Fruit fly (Drosophila melanogaster) whole organism, embryonic: ENCODE data around the gene CG31910.

Experiments used
- Asciz ChIP-seq: fragments of 200-800 bp; sonication (Bioruptor generic); optimal IDR thresholded peaks from 2 replicates; lab custom pipeline; 2017; ENCODE audit warnings: missing biosample characterization, mild to moderate bottlenecking, missing genetic modification characterization, missing genetic modification reagents
- CG10209 ChIP-seq: fragments of 200-800 bp; sonication (Bioruptor generic); optimal IDR thresholded peaks from 3 replicates; lab custom pipeline; 2017; ENCODE audit warnings: missing biosample characterization, mild to moderate bottlenecking, missing genetic modification characterization, missing genetic modification reagents
- CG10431 ChIP-seq: fragments of 200-800 bp; sonication (Bioruptor generic); optimal IDR thresholded peaks from 3 replicates; lab custom pipeline; 2018; ENCODE audit warnings: missing biosample characterization, mild to moderate bottlenecking, missing genetic modification characterization
- CG10565 ChIP-seq: fragments of 200-800 bp; sonication (Bioruptor generic); optimal IDR thresholded peaks from 3 replicates; lab custom pipeline; 2016; ENCODE audit warnings: missing biosample characterization, mild to moderate bottlenecking, missing genetic modification characterization
- CG11247 ChIP-seq: fragments of 200-800 bp; sonication (Bioruptor generic); IDR thresholded peaks from 2 replicates; pipeline ENCODE4 v1.3.6; 2022; ENCODE audit warnings: missing biosample characterization, missing genetic modification characterization
- CG1233 ChIP-seq: fragments of 200-800 bp; sonication (Bioruptor generic); optimal IDR thresholded peaks from 4 replicates; lab custom pipeline; 2018; ENCODE audit warnings: missing biosample characterization, mild to moderate bottlenecking, missing genetic modification characterization
- CG13287 ChIP-seq: fragments of 200-800 bp; sonication (Bioruptor generic); IDR thresholded peaks from 2 replicates; pipeline ENCODE4 v1.3.6; 2022; ENCODE audit warnings: missing biosample characterization, missing genetic modification characterization; ENCODE audit not compliant: partially characterized antibody
- CG14014 ChIP-seq: fragments of 200-800 bp; sonication (Bioruptor generic); IDR thresholded peaks from 2 replicates; pipeline ENCODE4 v1.3.6; 2022; ENCODE audit warnings: missing biosample characterization, missing genetic modification characterization
- CG14710 ChIP-seq: fragments of 200-800 bp; sonication (Bioruptor generic); optimal IDR thresholded peaks from 3 replicates; lab custom pipeline; 2019; ENCODE audit warnings: missing biosample characterization, mild to moderate bottlenecking, missing genetic modification characterization, moderate library complexity
- CG32772 ChIP-seq: fragments of 200-800 bp; sonication (Bioruptor generic); IDR thresholded peaks from 2 replicates; pipeline ENCODE4 v1.3.6; 2022; ENCODE audit warnings: missing biosample characterization, missing genetic modification characterization
- CG4730 ChIP-seq: fragments of 200-800 bp; sonication (Bioruptor generic); IDR thresholded peaks from 2 replicates; pipeline ENCODE4 v1.3.6; 2022; ENCODE audit warnings: missing biosample characterization, missing genetic modification characterization
- CG5953 ChIP-seq: fragments of 200-800 bp; sonication (Bioruptor generic); IDR thresholded peaks from 2 replicates; pipeline ENCODE4 v1.3.6; 2022; ENCODE audit warnings: missing biosample characterization, missing genetic modification characterization
- CG6654 ChIP-seq: fragments of 200-800 bp; sonication (Bioruptor generic); optimal IDR thresholded peaks from 2 replicates; lab custom pipeline; 2017; ENCODE audit warnings: missing biosample characterization, mild to moderate bottlenecking, missing genetic modification characterization
- CG7839 ChIP-seq: fragments of 200-800 bp; sonication (Bioruptor generic); optimal IDR thresholded peaks from 3 replicates; lab custom pipeline; 2018; ENCODE audit warnings: missing biosample characterization, mild to moderate bottlenecking, missing genetic modification characterization, moderate library complexity
- CG8478 ChIP-seq: fragments of >200 bp; optimal IDR thresholded peaks from 2 replicates; lab custom pipeline; 2018
- CG9876 ChIP-seq: fragments of 200-800 bp; sonication (Bioruptor generic); optimal IDR thresholded peaks from 2 replicates; lab custom pipeline; 2016; ENCODE audit warnings: missing biosample characterization, missing genetic modification characterization
- Chrac-16 ChIP-seq: fragments of 200-800 bp; sonication (Bioruptor generic); optimal IDR thresholded peaks from 3 replicates; lab custom pipeline; 2016; ENCODE audit warnings: missing biosample characterization, missing genetic modification characterization
- CkIIα-i1 ChIP-seq: fragments of 200-800 bp; sonication (Bioruptor generic); IDR thresholded peaks from 2 replicates; pipeline ENCODE4 v1.3.6; 2022; ENCODE audit warnings: missing biosample characterization, missing genetic modification characterization
- Deaf1 ChIP-seq: fragments of 200-800 bp; optimal IDR thresholded peaks from 3 replicates; lab custom pipeline; 2019; ENCODE audit warnings: missing biosample characterization, mild to moderate bottlenecking, missing genetic modification characterization, moderate library complexity
- Fer1 ChIP-seq: fragments of 200-800 bp; sonication (Bioruptor generic); optimal IDR thresholded peaks from 2 replicates; lab custom pipeline; 2017; ENCODE audit warnings: missing biosample characterization, mild to moderate bottlenecking, missing genetic modification characterization
- Hr3 ChIP-seq: fragments of 200-800 bp; sonication (Bioruptor generic); optimal IDR thresholded peaks from 3 replicates; lab custom pipeline; 2016; ENCODE audit warnings: missing biosample characterization, missing genetic modification characterization
- Hr51 ChIP-seq, 2 experiments: fragments of 200-800 bp; sonication (Bioruptor generic); optimal IDR thresholded peaks; 2 replicates in 1 of 2; 3 replicates in 1 of 2; lab custom pipeline; 2016 to 2018; ENCODE audit warnings: missing biosample characterization in 2 of 2, missing genetic modification characterization in 2 of 2, mild to moderate bottlenecking in 1 of 2, moderate library complexity in 1 of 2
- Lhr ChIP-seq: fragments of 200-800 bp; sonication (Bioruptor generic); optimal IDR thresholded peaks from 3 replicates; lab custom pipeline; 2017; ENCODE audit warnings: mild to moderate bottlenecking, missing biosample characterization, missing genetic modification reagents, missing genetic modification characterization
- NFAT ChIP-seq: fragments of 200-800 bp; sonication (Bioruptor generic); IDR thresholded peaks from 2 replicates; pipeline ENCODE4 v1.3.6; 2022; ENCODE audit warnings: missing biosample characterization, missing genetic modification characterization
- Opbp ChIP-seq: fragments of 200-800 bp; sonication (Bioruptor generic); IDR thresholded peaks from 3 replicates; pipeline ENCODE4 v1.3.6; 2022; ENCODE audit warnings: missing biosample characterization, missing genetic modification characterization; ENCODE audit not compliant: partially characterized antibody
- Rx ChIP-seq: fragments of 200-800 bp; sonication (Bioruptor generic); IDR thresholded peaks from 2 replicates; pipeline ENCODE4 v1.3.6; 2022; ENCODE audit warnings: missing biosample characterization, missing genetic modification characterization
- Tbp ChIP-seq: fragments of >200 bp; optimal IDR thresholded peaks from 2 replicates; lab custom pipeline; 2018; ENCODE audit warnings: missing biosample characterization, missing genetic modification characterization
- YL-1 ChIP-seq: fragments of 200-800 bp; sonication (Bioruptor generic); optimal IDR thresholded peaks from 3 replicates; lab custom pipeline; 2017; ENCODE audit warnings: missing biosample characterization, mild to moderate bottlenecking, missing genetic modification characterization
- amos ChIP-seq: fragments of 200-800 bp; sonication (Bioruptor generic); IDR thresholded peaks from 2 replicates; pipeline ENCODE4 v1.3.6; 2022; ENCODE audit warnings: missing biosample characterization, missing genetic modification characterization; ENCODE audit not compliant: partially characterized antibody
- ash1 ChIP-seq: fragments of 200-800 bp; sonication (Bioruptor generic); optimal IDR thresholded peaks from 2 replicates; lab custom pipeline; 2018; ENCODE audit warnings: missing biosample characterization, mild to moderate bottlenecking, missing genetic modification characterization
- bsh ChIP-seq, 2 experiments: fragments of 200-800 bp; sonication (Bioruptor generic); optimal IDR thresholded peaks; 2 replicates each; lab custom pipeline; 2017 to 2018; ENCODE audit warnings: mild to moderate bottlenecking in 2 of 2, missing biosample characterization in 2 of 2, missing genetic modification characterization in 2 of 2, moderate library complexity in 1 of 2
- crc ChIP-seq: fragments of 200-800 bp; sonication (Bioruptor generic); optimal IDR thresholded peaks from 2 replicates; lab custom pipeline; 2016; ENCODE audit warnings: missing biosample characterization, missing genetic modification characterization
- croc ChIP-seq: fragments of 200-800 bp; sonication (Bioruptor generic); conservative IDR thresholded peaks from 3 replicates; pipeline ENCODE4 v1.3.6; 2022; ENCODE audit warnings: missing biosample characterization, missing genetic modification characterization
- dan ChIP-seq: fragments of 200-800 bp; sonication (Bioruptor generic); IDR thresholded peaks from 2 replicates; pipeline ENCODE4 v1.3.6; 2022; ENCODE audit warnings: missing biosample characterization, missing genetic modification characterization
- ewg ChIP-seq: fragments of 200-800 bp; sonication (Bioruptor generic); optimal IDR thresholded peaks from 3 replicates; lab custom pipeline; 2017; ENCODE audit warnings: mild to moderate bottlenecking, missing biosample characterization, missing genetic modification reagents, missing genetic modification characterization
- fu2 ChIP-seq: fragments of 200-800 bp; sonication (Bioruptor generic); optimal IDR thresholded peaks from 2 replicates; lab custom pipeline; 2016; ENCODE audit warnings: missing biosample characterization, missing genetic modification characterization
- inv ChIP-seq: fragments of 200-800 bp; sonication (Bioruptor generic); IDR thresholded peaks from 2 replicates; pipeline ENCODE4 v1.3.6; 2022; ENCODE audit warnings: missing biosample characterization, missing genetic modification characterization; ENCODE audit not compliant: partially characterized antibody
- jing ChIP-seq: fragments of 200-800 bp; sonication (Bioruptor generic); optimal IDR thresholded peaks from 2 replicates; lab custom pipeline; 2018; ENCODE audit warnings: missing biosample characterization, mild to moderate bottlenecking, missing genetic modification characterization
- maf-S ChIP-seq: fragments of 200-800 bp; sonication (Bioruptor generic); optimal IDR thresholded peaks from 2 replicates; lab custom pipeline; 2016; ENCODE audit warnings: missing biosample characterization, missing genetic modification characterization
- nau ChIP-seq: fragments of 200-800 bp; sonication (Bioruptor generic); optimal IDR thresholded peaks from 3 replicates; lab custom pipeline; 2017; ENCODE audit warnings: missing biosample characterization, mild to moderate bottlenecking, missing genetic modification characterization, missing genetic modification reagents
- nerfin-1 ChIP-seq: fragments of 200-800 bp; sonication (Bioruptor generic); optimal IDR thresholded peaks from 3 replicates; lab custom pipeline; 2019; ENCODE audit warnings: missing biosample characterization, mild to moderate bottlenecking, missing genetic modification characterization, moderate library complexity
- p53 ChIP-seq: fragments of 200-800 bp; sonication (Bioruptor generic); optimal IDR thresholded peaks from 2 replicates; lab custom pipeline; 2016; ENCODE audit warnings: missing biosample characterization, missing genetic modification characterization
- pb ChIP-seq: fragments of 200-800 bp; sonication (Bioruptor generic); optimal IDR thresholded peaks from 3 replicates; lab custom pipeline; 2016; ENCODE audit warnings: missing biosample characterization, missing genetic modification characterization
- pzg ChIP-seq: fragments of 200-800 bp; sonication (Bioruptor generic); optimal IDR thresholded peaks from 3 replicates; lab custom pipeline; 2018; ENCODE audit warnings: missing biosample characterization, mild to moderate bottlenecking, missing genetic modification characterization, moderate library complexity
- row ChIP-seq: fragments of 200-800 bp; sonication (Bioruptor generic); IDR thresholded peaks from 3 replicates; pipeline ENCODE4 v1.3.6; 2022; ENCODE audit warnings: missing biosample characterization, missing genetic modification characterization
- salm ChIP-seq: fragments of 200-800 bp; sonication (Bioruptor generic); optimal IDR thresholded peaks from 2 replicates; lab custom pipeline; 2018; ENCODE audit warnings: missing biosample characterization, mild to moderate bottlenecking, missing genetic modification characterization
- sens ChIP-seq: fragments of 200-800 bp; sonication (Bioruptor generic); peaks from one replicate; lab custom pipeline; 2016; ENCODE audit warnings: missing biosample characterization, missing genetic modification characterization
- sim ChIP-seq: fragments of 200-800 bp; sonication (Bioruptor generic); IDR thresholded peaks from 2 replicates; pipeline ENCODE4 v1.3.6; 2022; ENCODE audit warnings: missing biosample characterization, missing genetic modification characterization
- sr ChIP-seq: fragments of 200-800 bp; sonication (Bioruptor generic); IDR thresholded peaks from 3 replicates; pipeline ENCODE4 v1.3.6; 2022; ENCODE audit warnings: missing biosample characterization, missing genetic modification characterization
- stc ChIP-seq: fragments of 200-800 bp; sonication (Bioruptor generic); IDR thresholded peaks from 2 replicates; pipeline ENCODE4 v1.3.6; 2022; ENCODE audit warnings: missing biosample characterization, missing genetic modification characterization
- sug ChIP-seq: fragments of 200-800 bp; optimal IDR thresholded peaks from 2 replicates; lab custom pipeline; 2019; ENCODE audit warnings: missing biosample characterization, mild to moderate bottlenecking, missing genetic modification characterization, moderate library complexity

Gene CG31910

dm6 chr2L:6708997-6709662 lies 36.3 kb downstream of the CG31910 start, which contains the start of gene Tsp (continued):
- no peak for TF ChIP-seq stc (GFP tag; lab: Robert Waterston, UW)
- TF ChIP-seq croc (GFP tag; lab: Robert Waterston, UW), result no peak
- TF ChIP-seq Hr51 (GFP tag; optimal IDR thresholded peaks at IDR 0.05; lab: Kevin White, UChicago), result no peak
- peak; percentile 4 for TF ChIP-seq Deaf1 (tag; lab: Kevin White, UChicago)
- no peak for TF ChIP-seq CG1233 (GFP tag; lab: Kevin White, UChicago)
- TF ChIP-seq Chrac-16 (GFP tag; lab: Kevin White, UChicago), result no peak
- TF ChIP-seq crc (GFP tag; lab: Kevin White, UChicago), result no peak
- no peak for TF ChIP-seq jing
- no peak for TF ChIP-seq CG9876
- TF ChIP-seq Opbp (GFP tag; lab: Robert Waterston, UW), result 0 out of 3 replicates have a peak, but pooled peaks have one; percentile 27
- TF ChIP-seq CG10565, result no peak
- no peak for TF ChIP-seq CG10209 (GFP tag; lab: Kevin White, UChicago)
- TF ChIP-seq nerfin-1 (tag; lab: Kevin White, UChicago), result no peak
- TF ChIP-seq ash1 (GFP tag; lab: Kevin White, UChicago), result no peak
- no peak for TF ChIP-seq CG32772 (GFP tag; lab: Robert Waterston, UW)
- no peak for TF ChIP-seq pb (GFP tag; lab: Kevin White, UChicago)
- TF ChIP-seq CG14014 (GFP tag; lab: Robert Waterston, UW), result no peak
- no peak for TF ChIP-seq CG10431 (GFP tag; lab: Kevin White, UChicago)
- no peak for TF ChIP-seq Asciz
- no peak for TF ChIP-seq salm (tag; lab: Kevin White, UChicago)
- no peak for TF ChIP-seq CG14710 (tag; lab: Kevin White, UChicago)
- peak; percentile 62; the same call in 1 of the 2 replicates for TF ChIP-seq CG13287 (GFP tag; lab: Robert Waterston, UW)
- no peak for TF ChIP-seq sim (GFP tag; lab: Robert Waterston, UW)
- TF ChIP-seq CG4730, result no peak
- no peak for TF ChIP-seq maf-S (GFP tag; lab: Kevin White, UChicago)
- TF ChIP-seq inv (GFP tag; lab: Robert Waterston, UW), result no peak
- no peak for TF ChIP-seq NFAT (GFP tag; lab: Robert Waterston, UW)
- TF ChIP-seq CG6654 (GFP tag; lab: Kevin White, UChicago), result no peak
- TF ChIP-seq Rx (GFP tag; lab: Robert Waterston, UW), result no peak
- no peak for TF ChIP-seq CkIIα-i1 (GFP tag; lab: Robert Waterston, UW)
- TF ChIP-seq CG11247 (GFP tag; lab: Robert Waterston, UW), result no peak
- TF ChIP-seq CG7839, result no peak
- no peak for TF ChIP-seq dan (GFP tag; lab: Robert Waterston, UW)
- TF ChIP-seq YL-1 (GFP tag; lab: Kevin White, UChicago), result no peak
- TF ChIP-seq bsh (GFP tag; optimal IDR thresholded peaks at IDR 0.05; lab: Kevin White, UChicago), result no peak
- TF ChIP-seq Fer1, result no peak
- TF ChIP-seq nau (GFP tag; lab: Kevin White, UChicago), result no peak
- TF ChIP-seq fu2 (GFP tag; lab: Kevin White, UChicago), result no peak
- no peak for TF ChIP-seq ewg (GFP tag; lab: Kevin White, UChicago)
- TF ChIP-seq CG5953, result no peak
- TF ChIP-seq Hr3 (GFP tag; lab: Kevin White, UChicago), result no peak
- TF ChIP-seq CG8478 (lab: Kevin White, UChicago), result no peak
- peak; percentile 86 for TF ChIP-seq sr (GFP tag; lab: Robert Waterston, UW)
- TF ChIP-seq Tbp (GFP tag; lab: Kevin White, UChicago), result no peak
- peak; percentile 67 for TF ChIP-seq sens
- no peak for TF ChIP-seq pzg (GFP tag; lab: Kevin White, UChicago)
- no peak; the same call in 1 of the 2 replicates for TF ChIP-seq amos
- TF ChIP-seq sug (tag; lab: Kevin White, UChicago), result peak; percentile 9
- TF ChIP-seq Lhr (GFP tag; lab: Kevin White, UChicago), result no peak
- TF ChIP-seq row, result peak; percentile 22; the same call in 1 of the 3 replicates
- no peak for TF ChIP-seq p53 (GFP tag; lab: Kevin White, UChicago)
